Fruit fly (Drosophila melanogaster) whole organism, prepupa: Measurements from ENCODE around the gene mv.

ENCODE experiments used
- CG32006 ChIP-seq: fragments of 200-800 bp; sonication (Bioruptor generic); optimal IDR thresholded peaks from 3 replicates; lab custom pipeline; 2017; ENCODE audit warnings: missing biosample characterization, mild to moderate bottlenecking, missing genetic modification characterization
- CG34406 ChIP-seq: fragments of 200-800 bp; sonication (Bioruptor generic); optimal IDR thresholded peaks from 3 replicates; lab custom pipeline; 2016; ENCODE audit warnings: missing biosample characterization, missing genetic modification characterization
- CG6163 ChIP-seq: fragments of 200-800 bp; sonication (Bioruptor generic); IDR thresholded peaks from 3 replicates; pipeline ENCODE4 v1.3.6; 2022; ENCODE audit warnings: missing biosample characterization, missing genetic modification characterization
- CG8632 ChIP-seq: fragments of 200-800 bp; sonication (Bioruptor generic); optimal IDR thresholded peaks from 3 replicates; lab custom pipeline; 2016; ENCODE audit warnings: missing biosample characterization, missing genetic modification characterization
- OdsH ChIP-seq: fragments of 200-800 bp; sonication (Bioruptor generic); optimal IDR thresholded peaks from 3 replicates; lab custom pipeline; 2016; ENCODE audit warnings: missing biosample characterization, missing genetic modification characterization
- achi ChIP-seq: fragments of 200-800 bp; sonication (Bioruptor generic); optimal IDR thresholded peaks from 3 replicates; lab custom pipeline; 2016; ENCODE audit warnings: missing biosample characterization, missing genetic modification characterization
- fd85E ChIP-seq: fragments of 200-800 bp; sonication (Bioruptor generic); optimal IDR thresholded peaks from 3 replicates; lab custom pipeline; 2016; ENCODE audit warnings: missing biosample characterization, missing genetic modification characterization
- fkh ChIP-seq: fragments of 200-800 bp; sonication (Bioruptor generic); optimal IDR thresholded peaks from 3 replicates; lab custom pipeline; 2017; ENCODE audit warnings: missing biosample characterization, mild to moderate bottlenecking, missing genetic modification characterization, moderate library complexity
- ss ChIP-seq, 2 experiments: fragments of 200-800 bp; sonication (Bioruptor generic); optimal IDR thresholded peaks; 2 replicates in 1 of 2; 3 replicates in 1 of 2; lab custom pipeline; 2017 to 2018; ENCODE audit warnings: mild to moderate bottlenecking in 2 of 2, missing biosample characterization in 2 of 2, missing genetic modification characterization in 2 of 2, moderate library complexity in 1 of 2

dm6 chr3L:1906208-1906607 is 57.8 kb downstream of the mv start:
- TF ChIP-seq CG6163 (peak; percentile 31; the same call in 1 of the 3 replicates), CG32006 (GFP tag; lab: Kevin White, UChicago) (no peak), ss (GFP tag; optimal IDR thresholded peaks at IDR 0.05; lab: Kevin White, UChicago) (peak in 1 of 2 experiments; percentile 0), OdsH (GFP tag; lab: Kevin White, UChicago) (no peak), CG8632 (no peak), achi (peak; percentile 5), CG34406 (GFP tag; lab: Kevin White, UChicago) (no peak), fkh (no peak), fd85E (GFP tag; lab: Kevin White, UChicago) (no peak)
